Fruit fly (Drosophila melanogaster) whole organism, embryonic: Measurements from ENCODE around the gene prg.

Experiments
- Asciz ChIP-seq: fragments of 200-800 bp; sonication (Bioruptor generic); optimal IDR thresholded peaks from 2 replicates; lab custom pipeline; 2017; ENCODE audit warnings: missing biosample characterization, mild to moderate bottlenecking, missing genetic modification characterization, missing genetic modification reagents
- Awh ChIP-seq: fragments of 200-800 bp; sonication (Bioruptor generic); IDR thresholded peaks from 2 replicates; pipeline ENCODE4, ENCODE4 v1.3.6; 2022; ENCODE audit warnings: missing biosample characterization, missing genetic modification characterization
- CG10959 ChIP-seq: fragments of 200-800 bp; sonication (Bioruptor generic); IDR thresholded peaks from 2 replicates; pipeline ENCODE4 v1.3.6; 2022; ENCODE audit warnings: missing biosample characterization, missing genetic modification characterization
- CG11247 ChIP-seq: fragments of 200-800 bp; sonication (Bioruptor generic); IDR thresholded peaks from 2 replicates; pipeline ENCODE4 v1.3.6; 2022; ENCODE audit warnings: missing biosample characterization, missing genetic modification characterization
- CG11723 ChIP-seq: fragments of 200-800 bp; sonication (Bioruptor generic); optimal IDR thresholded peaks from 2 replicates; lab custom pipeline; 2017; ENCODE audit warnings: missing biosample characterization, mild to moderate bottlenecking, missing genetic modification characterization
- CG16779 ChIP-seq: fragments of 200-800 bp; sonication (Bioruptor generic); IDR thresholded peaks from 2 replicates; pipeline ENCODE4 v1.3.6; 2022; ENCODE audit warnings: missing biosample characterization, missing genetic modification characterization
- CG17361 ChIP-seq: fragments of 200-800 bp; sonication (Bioruptor generic); IDR thresholded peaks from 3 replicates; pipeline ENCODE4 v1.3.6; 2022; ENCODE audit warnings: missing biosample characterization, missing genetic modification characterization
- CG18619 ChIP-seq: fragments of 200-800 bp; sonication (Bioruptor generic); optimal IDR thresholded peaks from 3 replicates; lab custom pipeline; 2017; ENCODE audit warnings: missing biosample characterization, mild to moderate bottlenecking, missing genetic modification characterization
- CG2129 ChIP-seq: fragments of 200-800 bp; sonication (Bioruptor generic); IDR thresholded peaks from 2 replicates; pipeline ENCODE4 v1.3.6; 2022; ENCODE audit warnings: missing biosample characterization, missing genetic modification characterization; ENCODE audit not compliant: partially characterized antibody
- CG31441 ChIP-seq: fragments of 200-800 bp; sonication (Bioruptor generic); IDR thresholded peaks from 2 replicates; pipeline ENCODE4 v1.3.6; 2022; ENCODE audit warnings: missing biosample characterization, missing genetic modification characterization
- CG32767 ChIP-seq: fragments of 200-800 bp; sonication (Bioruptor generic); IDR thresholded peaks from 2 replicates; pipeline ENCODE4 v1.3.6; 2022; ENCODE audit warnings: missing biosample characterization, missing genetic modification characterization
- CG4404 ChIP-seq: fragments of 200-800 bp; sonication (Bioruptor generic); IDR thresholded peaks from 2 replicates; pipeline ENCODE4 v1.3.6; 2022; ENCODE audit warnings: missing biosample characterization, missing genetic modification characterization
- CG4617 ChIP-seq: fragments of 200-800 bp; sonication (Bioruptor generic); optimal IDR thresholded peaks from 3 replicates; lab custom pipeline; 2016; ENCODE audit warnings: missing biosample characterization, missing genetic modification characterization, borderline replicate concordance
- CG6689 ChIP-seq: fragments of 200-800 bp; sonication (Bioruptor generic); IDR thresholded peaks from 2 replicates; pipeline ENCODE4 v1.3.6; 2022; ENCODE audit warnings: missing biosample characterization, missing genetic modification characterization
- CG7786 ChIP-seq: fragments of 200-800 bp; sonication (Bioruptor generic); optimal IDR thresholded peaks from 2 replicates; lab custom pipeline; 2016; ENCODE audit warnings: missing biosample characterization, missing genetic modification characterization
- CG8281 ChIP-seq: fragments of 200-800 bp; sonication (Bioruptor generic); optimal IDR thresholded peaks from 2 replicates; lab custom pipeline; 2018; ENCODE audit warnings: missing biosample characterization, mild to moderate bottlenecking, missing genetic modification characterization, moderate library complexity
- CG8290 ChIP-seq, 3 experiments: fragments of 200-800 bp; sonication (Bioruptor generic); optimal IDR thresholded peaks; 2 replicates each; lab custom pipeline; 2016 to 2019; ENCODE audit warnings: missing biosample characterization in 3 of 3, missing genetic modification characterization in 3 of 3, mild to moderate bottlenecking in 2 of 3, moderate library complexity in 1 of 3
- CG9215 ChIP-seq: fragments of 200-800 bp; sonication (Bioruptor generic); IDR thresholded peaks from 2 replicates; pipeline ENCODE4 v1.3.6; 2022; ENCODE audit warnings: missing biosample characterization, missing genetic modification characterization
- Camta ChIP-seq: fragments of 200-800 bp; sonication (Bioruptor generic); optimal IDR thresholded peaks from 2 replicates; lab custom pipeline; 2016; ENCODE audit warnings: missing biosample characterization, missing genetic modification characterization
- D ChIP-seq, 2 experiments: fragments of 200-800 bp in 1 of 2; fragments of >200 bp in 1 of 2; sonication (Bioruptor generic) in 1 of 2; optimal IDR thresholded peaks; 2 replicates in 1 of 2; 3 replicates in 1 of 2; lab custom pipeline; 2017; ENCODE audit warnings: mild to moderate bottlenecking in 1 of 2, missing biosample characterization in 1 of 2, missing genetic modification characterization in 1 of 2, missing genetic modification reagents in 1 of 2
- Drgx ChIP-seq: fragments of 200-800 bp; sonication (Bioruptor generic); IDR thresholded peaks from 2 replicates; pipeline ENCODE4 v1.3.6; 2022; ENCODE audit warnings: missing biosample characterization, missing genetic modification characterization
- H2.0 ChIP-seq: fragments of 200-800 bp; sonication (Bioruptor generic); IDR thresholded peaks from 2 replicates; pipeline ENCODE4 v1.3.6; 2022; ENCODE audit warnings: missing biosample characterization, missing genetic modification characterization
- HLHmδ ChIP-seq: fragments of 200-800 bp; sonication (Bioruptor generic); optimal IDR thresholded peaks from 2 replicates; lab custom pipeline; 2018; ENCODE audit warnings: missing biosample characterization, mild to moderate bottlenecking, missing genetic modification characterization, moderate library complexity
- Hey ChIP-seq: fragments of 200-800 bp; sonication (Bioruptor generic); optimal IDR thresholded peaks from 3 replicates; lab custom pipeline; 2018; ENCODE audit warnings: missing biosample characterization, mild to moderate bottlenecking, missing genetic modification characterization
- Hr3 ChIP-seq: fragments of 200-800 bp; sonication (Bioruptor generic); optimal IDR thresholded peaks from 3 replicates; lab custom pipeline; 2016; ENCODE audit warnings: missing biosample characterization, missing genetic modification characterization
- NC2β ChIP-seq: fragments of 200-800 bp; sonication (Bioruptor generic); optimal IDR thresholded peaks from 2 replicates; lab custom pipeline; 2016; ENCODE audit warnings: missing biosample characterization, missing genetic modification characterization
- Neu2 ChIP-seq: fragments of 200-800 bp; sonication (Bioruptor generic); optimal IDR thresholded peaks from 3 replicates; lab custom pipeline; 2016; ENCODE audit warnings: missing biosample characterization, missing genetic modification characterization, borderline replicate concordance
- NfI ChIP-seq: fragments of 200-800 bp; sonication (Bioruptor generic); optimal IDR thresholded peaks from 3 replicates; lab custom pipeline; 2018; ENCODE audit warnings: missing biosample characterization, mild to moderate bottlenecking, missing genetic modification characterization, moderate library complexity
- Optix ChIP-seq: fragments of 200-800 bp; sonication (Bioruptor generic); IDR thresholded peaks from 3 replicates; pipeline ENCODE4 v1.3.6; 2022; ENCODE audit warnings: missing biosample characterization, missing genetic modification characterization
- Taf1 ChIP-seq: fragments of 200-800 bp; sonication (Bioruptor generic); IDR thresholded peaks from 2 replicates; pipeline ENCODE4 v1.3.6; 2022; ENCODE audit warnings: missing biosample characterization, missing genetic modification characterization
- bigmax ChIP-seq: fragments of 200-800 bp; sonication (Bioruptor generic); optimal IDR thresholded peaks from 2 replicates; lab custom pipeline; 2018; ENCODE audit warnings: missing biosample characterization, mild to moderate bottlenecking, missing genetic modification characterization
- chm ChIP-seq: fragments of 200-800 bp; sonication (Bioruptor generic); IDR thresholded peaks from 2 replicates; pipeline ENCODE4 v1.3.6; 2022; ENCODE audit warnings: missing biosample characterization, missing genetic modification characterization
- crc ChIP-seq: fragments of 200-800 bp; sonication (Bioruptor generic); optimal IDR thresholded peaks from 2 replicates; lab custom pipeline; 2016; ENCODE audit warnings: missing biosample characterization, missing genetic modification characterization
- dan ChIP-seq: fragments of 200-800 bp; sonication (Bioruptor generic); IDR thresholded peaks from 2 replicates; pipeline ENCODE4 v1.3.6; 2022; ENCODE audit warnings: missing biosample characterization, missing genetic modification characterization
- disco-r ChIP-seq: fragments of 200-800 bp; sonication (Bioruptor generic); optimal IDR thresholded peaks from 2 replicates; lab custom pipeline; 2016; ENCODE audit warnings: missing biosample characterization, missing genetic modification characterization
- gt ChIP-seq: fragments of 200-800 bp; sonication (Bioruptor generic); IDR thresholded peaks from 2 replicates; pipeline ENCODE4 v1.3.6; 2022; ENCODE audit warnings: missing biosample characterization, missing genetic modification characterization
- lab ChIP-seq: fragments of 200-800 bp; sonication (Bioruptor generic); optimal IDR thresholded peaks from 3 replicates; lab custom pipeline; 2017; ENCODE audit warnings: missing biosample characterization, missing genetic modification characterization, mild to moderate bottlenecking, moderate library complexity, missing genetic modification reagents
- lola ChIP-seq, 3 experiments: fragments of >200 bp in 2 of 3; fragments of 200-800 bp in 1 of 3; sonication (Bioruptor generic) in 1 of 3; optimal IDR thresholded peaks; 2 replicates each; lab custom pipeline; 2017 to 2019; ENCODE audit warnings: missing biosample characterization in 3 of 3, missing genetic modification characterization in 3 of 3, mild to moderate bottlenecking in 1 of 3, moderate library complexity in 1 of 3
- odd ChIP-seq: fragments of 200-800 bp; sonication (Bioruptor generic); optimal IDR thresholded peaks from 2 replicates; lab custom pipeline; 2017; ENCODE audit warnings: missing biosample characterization, mild to moderate bottlenecking, missing genetic modification characterization
- p53 ChIP-seq: fragments of 200-800 bp; sonication (Bioruptor generic); optimal IDR thresholded peaks from 2 replicates; lab custom pipeline; 2016; ENCODE audit warnings: missing biosample characterization, missing genetic modification characterization
- pfk ChIP-seq: fragments of 200-800 bp; sonication (Bioruptor generic); optimal IDR thresholded peaks from 2 replicates; lab custom pipeline; 2018; ENCODE audit warnings: missing biosample characterization, mild to moderate bottlenecking, missing genetic modification characterization, moderate library complexity
- psq ChIP-seq: fragments of 200-800 bp; sonication (Bioruptor generic); optimal IDR thresholded peaks from 2 replicates; lab custom pipeline; 2017; ENCODE audit warnings: missing biosample characterization, missing genetic modification characterization
- sc ChIP-seq, 3 experiments: fragments of >200 bp in 2 of 3; fragments of 200-800 bp in 1 of 3; sonication (Bioruptor generic) in 1 of 3; optimal IDR thresholded peaks; 2 replicates in 2 of 3; 3 replicates in 1 of 3; lab custom pipeline; 2017; ENCODE audit warnings: mild to moderate bottlenecking in 1 of 3, missing biosample characterization in 1 of 3, missing genetic modification characterization in 1 of 3, missing genetic modification reagents in 1 of 3
- sens ChIP-seq: fragments of 200-800 bp; sonication (Bioruptor generic); peaks from one replicate; lab custom pipeline; 2016; ENCODE audit warnings: missing biosample characterization, missing genetic modification characterization
- sens-2 ChIP-seq: fragments of 200-800 bp; sonication (Bioruptor generic); IDR thresholded peaks from 2 replicates; pipeline ENCODE4 v1.3.6; 2022; ENCODE audit warnings: missing biosample characterization, missing genetic modification characterization
- seq ChIP-seq: fragments of 200-800 bp; sonication (Bioruptor generic); IDR thresholded peaks from 2 replicates; pipeline ENCODE4 v1.3.6; 2022; ENCODE audit warnings: missing biosample characterization, missing genetic modification characterization
- sob ChIP-seq: fragments of 200-800 bp; sonication (Bioruptor generic); IDR thresholded peaks from 2 replicates; pipeline ENCODE4 v1.3.6; 2022; ENCODE audit warnings: missing biosample characterization, missing genetic modification characterization
- sr ChIP-seq: fragments of 200-800 bp; sonication (Bioruptor generic); IDR thresholded peaks from 3 replicates; pipeline ENCODE4 v1.3.6; 2022; ENCODE audit warnings: missing biosample characterization, missing genetic modification characterization
- tgo ChIP-seq: fragments of 200-800 bp; sonication (Bioruptor generic); IDR thresholded peaks from 3 replicates; pipeline ENCODE4 v1.3.6; 2022; ENCODE audit warnings: missing biosample characterization, missing genetic modification characterization
- tio ChIP-seq: fragments of 200-800 bp; sonication (Bioruptor generic); optimal IDR thresholded peaks from 2 replicates; lab custom pipeline; 2017; ENCODE audit warnings: missing biosample characterization, missing genetic modification characterization, inconsistent platforms

The prg gene

dm6 chr2L:8473448-8473847 is 9.2 kb downstream of the prg start (continued):
- TF ChIP-seq tgo (GFP tag; lab: Robert Waterston, UW): peak; percentile 73
- no peak for TF ChIP-seq disco-r (GFP tag; lab: Kevin White, UChicago)
- no peak for TF ChIP-seq dan (GFP tag; lab: Robert Waterston, UW)
- TF ChIP-seq CG17361 (GFP tag; lab: Robert Waterston, UW): peak; percentile 59
- TF ChIP-seq seq (GFP tag; lab: Robert Waterston, UW): 0 out of 2 replicates have a peak, but pooled peaks have one; percentile 59
- no peak for TF ChIP-seq pfk (GFP tag; lab: Kevin White, UChicago)
- TF ChIP-seq Drgx (GFP tag; lab: Robert Waterston, UW): peak; percentile 50; the same call in 1 of the 2 replicates
- peak; percentile 25 for TF ChIP-seq CG11723 (GFP tag; lab: Kevin White, UChicago)
- TF ChIP-seq NC2β: no peak
- TF ChIP-seq sens (GFP tag; lab: Kevin White, UChicago): peak; percentile 80
- no peak for TF ChIP-seq crc (GFP tag; lab: Kevin White, UChicago)
- TF ChIP-seq bigmax: no peak
- TF ChIP-seq CG8281 (tag; lab: Kevin White, UChicago): no peak
- TF ChIP-seq Hey (tag; lab: Kevin White, UChicago): no peak
- TF ChIP-seq H2.0 (GFP tag; lab: Robert Waterston, UW): peak; percentile 51; the same call in 1 of the 2 replicates
- no peak for TF ChIP-seq psq (GFP tag; lab: Kevin White, UChicago)
- TF ChIP-seq CG11247 (GFP tag; lab: Robert Waterston, UW): peak; percentile 34
- no peak for TF ChIP-seq CG7786 (GFP tag; lab: Kevin White, UChicago)
- TF ChIP-seq Awh: peak; percentile 67; the same call in 1 of the 2 replicates
- TF ChIP-seq lola (GFP tag; optimal IDR thresholded peaks at IDR 0.05; lab: Kevin White, UChicago): peak in 1 of 3 experiments; percentile 63
- no peak for TF ChIP-seq CG10959 (GFP tag; lab: Robert Waterston, UW)
- peak; percentile 51; the same call in 1 of the 2 replicates for TF ChIP-seq CG9215 (GFP tag; lab: Robert Waterston, UW)
- TF ChIP-seq p53 (GFP tag; lab: Kevin White, UChicago): no peak
- TF ChIP-seq CG32767 (GFP tag; lab: Robert Waterston, UW): peak; percentile 54; the same call in 1 of the 2 replicates
- TF ChIP-seq CG8290 (GFP tag; optimal IDR thresholded peaks at IDR 0.05; lab: Kevin White, UChicago): no peak
- TF ChIP-seq CG8290 (tag; optimal IDR thresholded peaks at IDR 0.05; lab: Kevin White, UChicago): no peak
- TF ChIP-seq sc (optimal IDR thresholded peaks at IDR 0.05; lab: Kevin White, UChicago): no peak
- no peak for TF ChIP-seq sc (GFP tag; optimal IDR thresholded peaks at IDR 0.05; lab: Kevin White, UChicago)
- no peak for TF ChIP-seq Camta (GFP tag; lab: Kevin White, UChicago)
- TF ChIP-seq CG16779: no peak
- TF ChIP-seq CG4404 (GFP tag; lab: Robert Waterston, UW): no peak
- no peak for TF ChIP-seq sr
- no peak for TF ChIP-seq CG2129
- no peak; the same call in 1 of the 2 replicates for TF ChIP-seq gt (GFP tag; lab: Robert Waterston, UW)
- TF ChIP-seq CG31441 (GFP tag; lab: Robert Waterston, UW): peak; percentile 73
- peak; percentile 53; the same call in 1 of the 2 replicates for TF ChIP-seq sob
- TF ChIP-seq lab (GFP tag; lab: Kevin White, UChicago): peak; percentile 76
- TF ChIP-seq NfI (GFP tag; lab: Kevin White, UChicago): no peak
- no peak for TF ChIP-seq Neu2 (GFP tag; lab: Kevin White, UChicago)
- TF ChIP-seq D (optimal IDR thresholded peaks at IDR 0.05; lab: Kevin White, UChicago): no peak
- peak; percentile 58 for TF ChIP-seq D (GFP tag; optimal IDR thresholded peaks at IDR 0.05; lab: Kevin White, UChicago)
- TF ChIP-seq HLHmδ (GFP tag; lab: Kevin White, UChicago): no peak
- peak; percentile 13 for TF ChIP-seq Asciz (GFP tag; lab: Kevin White, UChicago)
- no peak for TF ChIP-seq CG18619 (GFP tag; lab: Kevin White, UChicago)
- no peak for TF ChIP-seq tio (GFP tag; lab: Kevin White, UChicago)
- TF ChIP-seq CG6689: peak; percentile 69
- no peak for TF ChIP-seq odd (GFP tag; lab: Kevin White, UChicago)
- peak; percentile 6 for TF ChIP-seq Hr3 (GFP tag; lab: Kevin White, UChicago)
- no peak for TF ChIP-seq CG4617
- peak; percentile 67 for TF ChIP-seq sens-2 (GFP tag; lab: Robert Waterston, UW)
- peak; percentile 47; the same call in 1 of the 3 replicates for TF ChIP-seq Optix
- no peak for TF ChIP-seq Taf1
- peak; percentile 54; the same call in 1 of the 2 replicates for TF ChIP-seq chm (GFP tag; lab: Robert Waterston, UW)
